Worm (Caenorhabditis elegans): ENCODE results near the gene sqst-1.

sqst-1 gene

ce11 chrIV:12012439-12013003 is 21.6 kb upstream of the sqst-1 start (continued):
- no peak for TF ChIP-seq ceh-8 (GFP tag; optimal IDR thresholded peaks at IDR 0.05)
- TF ChIP-seq lsy-2 (tag; optimal IDR thresholded peaks at IDR 0.05), result peak in 1 of 2 experiments; percentile 22
- no peak for TF ChIP-seq isw-1 (GFP tag; IDR thresholded peaks at IDR 0.05)
- no peak for TF ChIP-seq nhr-237 (tag; optimal IDR thresholded peaks at IDR 0.05)
- no peak for TF ChIP-seq ceh-82 (tag; optimal IDR thresholded peaks at IDR 0.05)
- TF ChIP-seq fkh-4 (tag; optimal IDR thresholded peaks at IDR 0.05; ENCODE audit: borderline replicate concordance), result no peak
- TF ChIP-seq swsn-7 (tag; optimal IDR thresholded peaks at IDR 0.05), result peak; percentile 27
- TF ChIP-seq fkh-8 (tag; optimal IDR thresholded peaks at IDR 0.05), result no peak
- no peak for TF ChIP-seq nhr-90 (tag; optimal IDR thresholded peaks at IDR 0.05; ENCODE audit: poor library complexity)
- TF ChIP-seq ets-5 (GFP tag; IDR thresholded peaks at IDR 0.05), result no peak
- TF ChIP-seq grh-1 (GFP tag; IDR thresholded peaks at IDR 0.05), result no peak
- TF ChIP-seq hlh-4 (tag; optimal IDR thresholded peaks at IDR 0.05), result no peak
- no peak for TF ChIP-seq ama-1 (optimal IDR thresholded peaks at IDR 0.05)
- TF ChIP-seq fos-1 (tag; optimal IDR thresholded peaks at IDR 0.05), result no peak
- no peak for TF ChIP-seq nhr-77 (tag; optimal IDR thresholded peaks at IDR 0.05)
- no peak for TF ChIP-seq lir-3 (tag; optimal IDR thresholded peaks at IDR 0.05; ENCODE audit: poor library complexity)
- TF ChIP-seq lin-15B (tag; optimal IDR thresholded peaks at IDR 0.05), result no peak
- no peak for TF ChIP-seq nhr-76 (tag; optimal IDR thresholded peaks at IDR 0.05)
- TF ChIP-seq tlp-1 (tag; optimal IDR thresholded peaks at IDR 0.05), result no peak
- no peak for TF ChIP-seq sup-37 (GFP tag; optimal IDR thresholded peaks at IDR 0.05)
- TF ChIP-seq elt-2 (tag; optimal IDR thresholded peaks at IDR 0.05), result no peak
- TF ChIP-seq zag-1 (tag; optimal IDR thresholded peaks at IDR 0.05), result no peak
- no peak for TF ChIP-seq elt-3 (tag; optimal IDR thresholded peaks at IDR 0.05)
- TF ChIP-seq nhr-85 (tag), result no peak
- TF ChIP-seq blmp-1 (tag; optimal IDR thresholded peaks at IDR 0.05), result no peak
- peak; percentile 25 for TF ChIP-seq xbp-1 (tag; optimal IDR thresholded peaks at IDR 0.05)
- TF ChIP-seq ceh-88 (GFP tag; IDR thresholded peaks at IDR 0.05), result no peak
- peak in 1 of 2 experiments; percentile 12 for TF ChIP-seq lin-35 (GFP tag; optimal IDR thresholded peaks at IDR 0.05)
- no peak for TF ChIP-seq skn-1 (tag; optimal IDR thresholded peaks at IDR 0.05)
- no peak for TF ChIP-seq unc-98 (GFP tag; IDR thresholded peaks at IDR 0.05)
- no peak for TF ChIP-seq unc-30 (tag; optimal IDR thresholded peaks at IDR 0.05)
- no peak for TF ChIP-seq unc-130 (tag; optimal IDR thresholded peaks at IDR 0.05)
- no peak for TF ChIP-seq C16A3.4 (tag; optimal IDR thresholded peaks at IDR 0.05)
- TF ChIP-seq nhr-19 (GFP tag; conservative IDR thresholded peaks at IDR 0.05), result peak; percentile 44
- TF ChIP-seq efl-3 (GFP tag; optimal IDR thresholded peaks at IDR 0.05), result no peak
- TF ChIP-seq snu-23 (GFP tag; optimal IDR thresholded peaks at IDR 0.05), result peak; percentile 43
- no peak for TF ChIP-seq sox-4 (tag; optimal IDR thresholded peaks at IDR 0.05)
- TF ChIP-seq nhr-20 (tag; optimal IDR thresholded peaks at IDR 0.05), result peak; percentile 32
- TF ChIP-seq pag-3 (tag; optimal IDR thresholded peaks at IDR 0.05; ENCODE audit: borderline replicate concordance, insufficient read depth), result peak; percentile 90
- no peak for TF ChIP-seq ceh-63 (GFP tag; optimal IDR thresholded peaks at IDR 0.05)
- TF ChIP-seq rnt-1 (tag; optimal IDR thresholded peaks at IDR 0.05), result peak; percentile 77
- no peak for TF ChIP-seq nhr-28 (tag; optimal IDR thresholded peaks at IDR 0.05)
- TF ChIP-seq nhr-71 (tag; optimal IDR thresholded peaks at IDR 0.05), result peak; percentile 81
- no peak for TF ChIP-seq vab-15 (tag; optimal IDR thresholded peaks at IDR 0.05)
- no peak for TF ChIP-seq pax-3 (tag; optimal IDR thresholded peaks at IDR 0.05)
- no peak for TF ChIP-seq nhr-11 (tag; optimal IDR thresholded peaks at IDR 0.05)
- TF ChIP-seq tbx-2 (tag; optimal IDR thresholded peaks at IDR 0.05), result peak; percentile 42
- TF ChIP-seq lin-39 (tag; optimal IDR thresholded peaks at IDR 0.05), result peak; percentile 42
- TF ChIP-seq nhr-12 (tag; optimal IDR thresholded peaks at IDR 0.05), result no peak
- TF ChIP-seq lin-14 (GFP tag; optimal IDR thresholded peaks at IDR 0.05), result peak; percentile 96
- no peak for TF ChIP-seq fkh-10 (GFP tag; optimal IDR thresholded peaks at IDR 0.05)
- TF ChIP-seq mef-2 (tag; optimal IDR thresholded peaks at IDR 0.05), result no peak
- no peak for TF ChIP-seq jun-1 (tag; optimal IDR thresholded peaks at IDR 0.05)
